Worm (Caenorhabditis elegans) whole organism, early embryonic: ENCODE measurements around the gene rec-8.

Source experiments
- B0310.2 ChIP-seq: sonication (generic microtip); optimal IDR thresholded peaks from 2 replicates; lab custom pipeline; 2016; ENCODE audit warnings: mild to moderate bottlenecking, missing genetic modification characterization, missing compliant biosample characterization
- aly-1 ChIP-seq: sonication (generic microtip); optimal IDR thresholded peaks from 2 replicates; lab custom pipeline; 2016; ENCODE audit warnings: missing genetic modification characterization, missing compliant biosample characterization
- ama-1 ChIP-seq: fragments of 150-350 bp; optimal IDR thresholded peaks from 2 replicates; lab custom pipeline; 2014
- ceh-36 ChIP-seq: sonication (generic microtip); optimal IDR thresholded peaks from 2 replicates; lab custom pipeline; 2016; ENCODE audit warnings: missing genetic modification characterization, inconsistent platforms, missing compliant biosample characterization
- ets-7 ChIP-seq: sonication (generic microtip); optimal IDR thresholded peaks from 2 replicates; lab custom pipeline; 2016; ENCODE audit warnings: missing genotype, missing genetic modification characterization, missing compliant biosample characterization
- flt-1 ChIP-seq: fragments of 200-800 bp; sonication (Bioruptor generic); IDR thresholded peaks from 2 replicates; pipeline ENCODE4 v1.3.6; 2022; ENCODE audit warnings: missing genetic modification characterization, missing compliant biosample characterization
- hmbx-1 ChIP-seq: sonication (generic microtip); optimal IDR thresholded peaks from 2 replicates; lab custom pipeline; 2016; ENCODE audit warnings: mild to moderate bottlenecking, missing genetic modification characterization, missing compliant biosample characterization
- scrt-1 ChIP-seq: fragments of 200-800 bp; sonication (Bioruptor generic); IDR thresholded peaks from 2 replicates; pipeline ENCODE4 v1.3.6; 2022; ENCODE audit warnings: missing genetic modification characterization, missing compliant biosample characterization
- sea-1 ChIP-seq: fragments of 200-800 bp; sonication (Bioruptor generic); conservative IDR thresholded peaks from 2 replicates; pipeline ENCODE4 v1.3.6; 2022; ENCODE audit warnings: missing genetic modification characterization, missing compliant biosample characterization
- tra-4 ChIP-seq: sonication (generic microtip); optimal IDR thresholded peaks from 2 replicates; lab custom pipeline; 2017; ENCODE audit warnings: missing genetic modification characterization, missing compliant biosample characterization

Gene rec-8

DNA sequence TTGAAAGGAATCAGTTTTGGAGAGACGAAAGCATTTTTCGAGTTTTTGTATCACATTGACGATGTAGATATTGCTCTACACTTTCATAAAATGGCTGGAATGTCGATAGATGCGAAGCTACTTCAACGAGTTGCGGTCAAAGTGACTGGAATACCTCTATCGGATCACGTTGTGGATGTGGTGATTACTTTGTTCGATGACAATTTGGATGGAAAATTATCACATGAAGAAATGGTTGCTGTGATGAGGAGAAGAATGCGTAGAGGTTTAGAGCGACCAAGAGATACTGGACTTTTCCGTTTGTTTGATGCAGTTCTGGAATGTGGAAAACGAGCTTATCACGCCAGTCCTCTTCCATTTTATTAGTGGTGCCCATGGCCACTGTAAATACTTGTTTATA is 53.3 kb downstream of the rec-8 start:
- no peak for TF ChIP-seq B0310.2
- no peak for TF ChIP-seq sea-1 (GFP tag; lab: Robert Waterston, UW)
- TF ChIP-seq ets-7 (tag; lab: Kevin White, UChicago): no peak
- no peak for TF ChIP-seq aly-1
- no peak for TF ChIP-seq tra-4
- TF ChIP-seq flt-1 (GFP tag; lab: Robert Waterston, UW): no peak
- TF ChIP-seq ama-1 (lab: Kevin White, UChicago): no peak
- TF ChIP-seq scrt-1 (GFP tag; lab: Robert Waterston, UW): no peak
- no peak for TF ChIP-seq hmbx-1 (tag; lab: Kevin White, UChicago)
- no peak for TF ChIP-seq ceh-36 (tag; lab: Kevin White, UChicago)
